Worm (Caenorhabditis elegans): ENCODE data around the gene F41B4.2.

Gene F41B4.2

ce11 chrX:6792281-6793003, 42.6 kb downstream of the F41B4.2 start:
- TF ChIP-seq ham-2 (GFP tag; optimal IDR thresholded peaks at IDR 0.05), result no peak
- TF ChIP-seq elt-3 (tag; optimal IDR thresholded peaks at IDR 0.05), result no peak
- TF ChIP-seq ceh-39 (tag; optimal IDR thresholded peaks at IDR 0.05), result no peak
- TF ChIP-seq lsy-2 (tag; optimal IDR thresholded peaks at IDR 0.05), result no peak
- TF ChIP-seq mls-2 (tag; optimal IDR thresholded peaks at IDR 0.05), result no peak
- TF ChIP-seq tbx-8 (GFP tag; optimal IDR thresholded peaks at IDR 0.05), result no peak
- TF ChIP-seq M03D4.4 (tag; optimal IDR thresholded peaks at IDR 0.05), result no peak
- TF ChIP-seq mab-5 (tag; optimal IDR thresholded peaks at IDR 0.05), result no peak
- no peak for TF ChIP-seq nhr-237 (tag; optimal IDR thresholded peaks at IDR 0.05)
- no peak for TF ChIP-seq hlh-1 (tag; optimal IDR thresholded peaks at IDR 0.05)
- no peak for TF ChIP-seq unc-62 (GFP tag; optimal IDR thresholded peaks at IDR 0.05)
- no peak for TF ChIP-seq zip-8 (tag; optimal IDR thresholded peaks at IDR 0.05)
- TF ChIP-seq lin-13 (tag; optimal IDR thresholded peaks at IDR 0.05), result no peak
- no peak for TF ChIP-seq unc-39 (tag; optimal IDR thresholded peaks at IDR 0.05)
- no peak for TF ChIP-seq nhr-2 (tag; optimal IDR thresholded peaks at IDR 0.05)
- no peak for TF ChIP-seq nhr-28 (tag; optimal IDR thresholded peaks at IDR 0.05)
- no peak for TF ChIP-seq elt-1 (tag; optimal IDR thresholded peaks at IDR 0.05; ENCODE audit: borderline replicate concordance, insufficient read depth)
- TF ChIP-seq blmp-1 (tag; optimal IDR thresholded peaks at IDR 0.05), result no peak
- TF ChIP-seq nhr-12 (tag; optimal IDR thresholded peaks at IDR 0.05), result no peak

DNA sequence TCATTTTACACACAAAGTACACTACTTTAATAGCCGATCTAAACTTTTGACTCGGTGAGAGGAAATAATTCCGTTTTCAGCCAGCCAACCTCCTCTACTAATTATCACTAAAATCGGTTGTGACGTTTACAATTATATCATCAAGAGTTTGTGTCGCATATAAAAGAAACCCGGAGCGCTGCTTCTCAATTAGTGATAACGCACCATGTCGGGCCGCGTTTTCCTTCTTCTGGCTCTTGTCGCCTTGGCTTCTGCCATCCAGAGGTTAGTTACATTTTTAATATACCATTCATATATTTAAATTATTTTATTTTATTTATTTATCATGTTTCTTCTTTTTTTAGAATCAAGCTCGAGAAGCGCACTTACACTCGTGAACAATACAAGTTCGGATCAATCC, 44.1 kb downstream of the F41B4.2 start, which contains the start of gene asp-3:
Gene asp-3 (plus strand): TSS at position 79 of the 400 bp plus-strand sequence.
- TF ChIP-seq unc-39 (tag; optimal IDR thresholded peaks at IDR 0.05), result no peak
- TF ChIP-seq cnd-1 (tag; optimal IDR thresholded peaks at IDR 0.05), result no peak
- no peak for TF ChIP-seq ceh-83 (GFP tag; optimal IDR thresholded peaks at IDR 0.05)
- TF ChIP-seq elt-1 (tag; optimal IDR thresholded peaks at IDR 0.05; ENCODE audit: borderline replicate concordance, insufficient read depth), result no peak
- TF ChIP-seq bed-3 (GFP tag; optimal IDR thresholded peaks at IDR 0.05), result no peak
- no peak for TF ChIP-seq nhr-237 (tag; optimal IDR thresholded peaks at IDR 0.05)
- no peak for TF ChIP-seq pha-4 (tag; optimal IDR thresholded peaks at IDR 0.05)
- no peak for TF ChIP-seq snpc-4 (tag; optimal IDR thresholded peaks at IDR 0.05)
- no peak for TF ChIP-seq ztf-11 (tag; optimal IDR thresholded peaks at IDR 0.05)
- TF ChIP-seq ceh-39 (tag; optimal IDR thresholded peaks at IDR 0.05), result no peak
- no peak for TF ChIP-seq tbx-8 (GFP tag; optimal IDR thresholded peaks at IDR 0.05)
- no peak for TF ChIP-seq lsy-2 (tag; optimal IDR thresholded peaks at IDR 0.05)
- TF ChIP-seq sptf-1 (tag; optimal IDR thresholded peaks at IDR 0.05), result no peak
- no peak for TF ChIP-seq mab-5 (tag; optimal IDR thresholded peaks at IDR 0.05)
- TF ChIP-seq nhr-12 (tag; optimal IDR thresholded peaks at IDR 0.05), result no peak
- no peak for TF ChIP-seq elt-3 (tag; optimal IDR thresholded peaks at IDR 0.05)
- TF ChIP-seq lin-32 (GFP tag; optimal IDR thresholded peaks at IDR 0.05), result no peak
- TF ChIP-seq nhr-2 (tag; optimal IDR thresholded peaks at IDR 0.05), result no peak
- TF ChIP-seq sem-2 (GFP tag; optimal IDR thresholded peaks at IDR 0.05), result no peak
- no peak for TF ChIP-seq zip-8 (tag; optimal IDR thresholded peaks at IDR 0.05)

ce11 chrX:6790457-6790856, 44.6 kb downstream of the F41B4.2 start:
- TF ChIP-seq nhr-12 (tag; optimal IDR thresholded peaks at IDR 0.05) (no peak), lsy-2 (tag; optimal IDR thresholded peaks at IDR 0.05) (no peak), bed-3 (GFP tag; optimal IDR thresholded peaks at IDR 0.05) (no peak), nhr-2 (tag; optimal IDR thresholded peaks at IDR 0.05) (no peak), sem-2 (GFP tag; optimal IDR thresholded peaks at IDR 0.05) (no peak), mep-1 (tag; optimal IDR thresholded peaks at IDR 0.05) (no peak), unc-120 (tag; optimal IDR thresholded peaks at IDR 0.05; ENCODE audit: poor library complexity, severe bottlenecking) (no peak), zip-8 (tag; optimal IDR thresholded peaks at IDR 0.05) (no peak), ceh-39 (tag; optimal IDR thresholded peaks at IDR 0.05) (no peak), lin-32 (GFP tag; optimal IDR thresholded peaks at IDR 0.05) (no peak), hlh-1 (tag; optimal IDR thresholded peaks at IDR 0.05) (no peak), blmp-1 (tag; optimal IDR thresholded peaks at IDR 0.05) (no peak), drap-1 (GFP tag; optimal IDR thresholded peaks at IDR 0.05) (no peak), flh-1 (GFP tag; optimal IDR thresholded peaks at IDR 0.05) (no peak), pha-4 (tag; optimal IDR thresholded peaks at IDR 0.05) (no peak), mab-5 (tag; optimal IDR thresholded peaks at IDR 0.05) (no peak)

ce11 chrX:6788965-6789573, 46.0 kb downstream of the F41B4.2 start, which contains the start of gene sgca-1:
sgca-1 (minus strand) TSS chrX:6789548.
- TF ChIP-seq nhr-28 (tag; optimal IDR thresholded peaks at IDR 0.05) (no peak), ham-2 (GFP tag; optimal IDR thresholded peaks at IDR 0.05) (no peak), unc-120 (tag; optimal IDR thresholded peaks at IDR 0.05; ENCODE audit: poor library complexity, severe bottlenecking) (no peak), ceh-43 (GFP tag; optimal IDR thresholded peaks at IDR 0.05) (no peak), blmp-1 (tag; optimal IDR thresholded peaks at IDR 0.05) (no peak), lin-13 (tag; optimal IDR thresholded peaks at IDR 0.05) (no peak), unc-62 (GFP tag; optimal IDR thresholded peaks at IDR 0.05) (no peak), ces-1 (GFP tag; optimal IDR thresholded peaks at IDR 0.05) (no peak), snpc-4 (tag; optimal IDR thresholded peaks at IDR 0.05) (no peak), flh-1 (GFP tag; optimal IDR thresholded peaks at IDR 0.05) (no peak), zip-8 (tag; optimal IDR thresholded peaks at IDR 0.05) (no peak), mls-2 (tag; optimal IDR thresholded peaks at IDR 0.05) (no peak), tbx-8 (GFP tag; optimal IDR thresholded peaks at IDR 0.05) (no peak), ceh-83 (GFP tag; optimal IDR thresholded peaks at IDR 0.05) (no peak), mab-5 (tag; optimal IDR thresholded peaks at IDR 0.05) (no peak)
